Fruit fly (Drosophila melanogaster) whole organism, pupa: ENCODE results near the gene dpr16.

Source experiments
- CG34367 ChIP-seq: fragments of 200-800 bp; sonication (Bioruptor generic); optimal IDR thresholded peaks from 2 replicates; lab custom pipeline; 2018; ENCODE audit warnings: missing biosample characterization, mild to moderate bottlenecking, missing genetic modification characterization
- CG4496 ChIP-seq: fragments of 200-800 bp; sonication (Bioruptor generic); IDR thresholded peaks from 3 replicates; pipeline ENCODE4 v1.3.6; 2022; ENCODE audit warnings: missing biosample characterization, missing genetic modification characterization
- CG9948 ChIP-seq: fragments of 200-800 bp; sonication (Bioruptor generic); optimal IDR thresholded peaks from 2 replicates; lab custom pipeline; 2018; ENCODE audit warnings: missing biosample characterization, mild to moderate bottlenecking, missing genetic modification characterization, moderate library complexity
- Ets98B ChIP-seq: fragments of 200-800 bp; sonication (Bioruptor generic); IDR thresholded peaks from 2 replicates; pipeline ENCODE4 v1.3.6; 2022; ENCODE audit warnings: missing biosample characterization, missing genetic modification characterization
- rn ChIP-seq: fragments of 200-800 bp; sonication (Bioruptor generic); IDR thresholded peaks from 2 replicates; pipeline ENCODE4 v1.3.6; 2022; ENCODE audit warnings: missing biosample characterization, missing genetic modification characterization

dm6 chr3R:5205319-5206033 lies 54.8 kb downstream of the dpr16 start:
- TF ChIP-seq rn (GFP tag; lab: Robert Waterston, UW), result no peak
- TF ChIP-seq CG34367, result no peak
- TF ChIP-seq CG4496, result peak; percentile 55; the same call in 2 of the 3 replicates
- no peak for TF ChIP-seq CG9948 (tag; lab: Kevin White, UChicago)
- peak; percentile 36; the same call in 1 of the 2 replicates for TF ChIP-seq Ets98B (GFP tag; lab: Robert Waterston, UW)
